Worm (Caenorhabditis elegans) whole organism, L4 larva: Measurements from ENCODE around the gene F01D5.2.

Experiments
- F44E2.7 ChIP-seq: fragments of 200-800 bp; sonication (Bioruptor generic); IDR thresholded peaks from 2 replicates; pipeline ENCODE4 v2.1.2; 2022; ENCODE audit warnings: missing genetic modification characterization, missing compliant biosample characterization
- T20F7.1 ChIP-seq: fragments of 200-800 bp; sonication (Bioruptor generic); optimal IDR thresholded peaks from 2 replicates; lab custom pipeline; 2018; ENCODE audit warnings: mild to moderate bottlenecking, missing genetic modification characterization, missing compliant biosample characterization
- Y5F2A.4 ChIP-seq: fragments of 200-800 bp; sonication (Bioruptor generic); optimal IDR thresholded peaks from 2 replicates; lab custom pipeline; 2018; ENCODE audit warnings: mild to moderate bottlenecking, missing genetic modification characterization, missing compliant biosample characterization
- Y75B8A.6 ChIP-seq: fragments of 200-800 bp; sonication (Bioruptor generic); IDR thresholded peaks from 2 replicates; pipeline ENCODE4 v1.3.6; 2022; ENCODE audit warnings: missing genetic modification reagents, missing genetic modification characterization, missing compliant biosample characterization
- ZK337.2 ChIP-seq: fragments of 200-800 bp; sonication (Bioruptor generic); IDR thresholded peaks from 2 replicates; pipeline ENCODE4 v1.3.6; 2022; ENCODE audit warnings: missing genetic modification reagents, missing genetic modification characterization, missing compliant biosample characterization
- ZK546.5 ChIP-seq, 2 experiments: sonication (generic microtip); optimal IDR thresholded peaks; 2 replicates each; lab custom pipeline; 2017; ENCODE audit warnings: missing biosample characterization in 2 of 2, missing genetic modification characterization in 2 of 2
- aha-1 ChIP-seq: fragments of 150-350 bp; peaks from one replicate; lab custom pipeline; 2014; ENCODE audit warnings: missing biosample characterization, missing genetic modification characterization
- ceh-82 ChIP-seq: sonication (generic microtip); optimal IDR thresholded peaks from 2 replicates; lab custom pipeline; 2017; ENCODE audit warnings: missing biosample characterization, missing genetic modification characterization
- daf-12 ChIP-seq: fragments of 150-350 bp; optimal IDR thresholded peaks from 2 replicates; lab custom pipeline; 2014; ENCODE audit warnings: missing biosample characterization, missing genetic modification reagents, missing genetic modification characterization
- dmd-8 ChIP-seq: fragments of 200-800 bp; sonication (Bioruptor generic); IDR thresholded peaks from 2 replicates; pipeline ENCODE4 v1.3.6; 2022; ENCODE audit warnings: missing genetic modification characterization, missing compliant biosample characterization
- dpl-1 ChIP-seq: fragments of 150-350 bp; optimal IDR thresholded peaks from 2 replicates; lab custom pipeline; 2014; ENCODE audit warnings: missing biosample characterization, missing genetic modification reagents, missing genetic modification characterization
- duxl-1 ChIP-seq: sonication (generic microtip); optimal IDR thresholded peaks from 2 replicates; lab custom pipeline; 2016; ENCODE audit warnings: mild to moderate bottlenecking, missing genetic modification characterization, moderate library complexity, missing compliant biosample characterization; ENCODE audit not compliant: poor library complexity
- egl-27 ChIP-seq: sonication (generic microtip); optimal IDR thresholded peaks from 3 replicates; lab custom pipeline; 2017; ENCODE audit warnings: missing biosample characterization, missing genetic modification reagents, missing genetic modification characterization
- fkh-10 ChIP-seq: fragments of 150-350 bp; optimal IDR thresholded peaks from 2 replicates; lab custom pipeline; 2014; ENCODE audit warnings: missing biosample characterization, missing genetic modification reagents, missing genetic modification characterization
- fos-1 ChIP-seq: fragments of 150-350 bp; optimal IDR thresholded peaks from 2 replicates; lab custom pipeline; 2014; ENCODE audit warnings: missing biosample characterization, missing genetic modification characterization
- gei-8 ChIP-seq: fragments of 200-800 bp; sonication (Bioruptor generic); optimal IDR thresholded peaks from 2 replicates; lab custom pipeline; 2018; ENCODE audit warnings: mild to moderate bottlenecking, missing genetic modification characterization, missing compliant biosample characterization
- hif-1 ChIP-seq, 2 experiments: sonication (generic microtip); optimal IDR thresholded peaks; 2 replicates each; lab custom pipeline; 2016 to 2017; ENCODE audit warnings: missing compliant biosample characterization in 2 of 2, missing genetic modification characterization in 2 of 2, missing genetic modification reagents in 2 of 2, missing genotype in 2 of 2, mild to moderate bottlenecking in 1 of 2
- hlh-30 ChIP-seq: sonication (generic microtip); optimal IDR thresholded peaks from 2 replicates; lab custom pipeline; 2017; ENCODE audit warnings: antibody characterized with exemption, mild to moderate bottlenecking, missing genetic modification characterization, missing compliant biosample characterization; ENCODE audit not compliant: insufficient read depth
- jun-1 ChIP-seq: fragments of 150-350 bp; optimal IDR thresholded peaks from 2 replicates; lab custom pipeline; 2014; ENCODE audit warnings: missing biosample characterization, missing genetic modification reagents, missing genetic modification characterization
- lim-7 ChIP-seq: fragments of 200-800 bp; sonication (Bioruptor generic); IDR thresholded peaks from 2 replicates; pipeline ENCODE4 v1.3.6; 2022; ENCODE audit warnings: missing genetic modification characterization, missing compliant biosample characterization
- lin-13 ChIP-seq: fragments of 150-350 bp; optimal IDR thresholded peaks from 2 replicates; lab custom pipeline; 2014; ENCODE audit warnings: missing biosample characterization, missing genetic modification reagents, missing genetic modification characterization
- lir-3 ChIP-seq: sonication (generic microtip); optimal IDR thresholded peaks from 2 replicates; lab custom pipeline; 2016; ENCODE audit warnings: mild to moderate bottlenecking, missing genetic modification characterization, missing compliant biosample characterization
- lsy-2 ChIP-seq, 2 experiments: fragments of 150-350 bp in 1 of 2; sonication (generic microtip) in 1 of 2; optimal IDR thresholded peaks; 2 replicates each; lab custom pipeline; 2014 to 2017; ENCODE audit warnings: missing biosample characterization in 2 of 2, missing genetic modification characterization in 2 of 2
- mdl-1 ChIP-seq, 2 experiments: fragments of 150-350 bp in 1 of 2; sonication (generic microtip) in 1 of 2; optimal IDR thresholded peaks; 2 replicates each; lab custom pipeline; 2014 to 2017; ENCODE audit warnings: missing biosample characterization in 2 of 2, missing genetic modification characterization in 2 of 2
- mxl-3 ChIP-seq: fragments of 200-800 bp; sonication (Bioruptor generic); optimal IDR thresholded peaks from 2 replicates; lab custom pipeline; 2018; ENCODE audit warnings: mild to moderate bottlenecking, missing genetic modification characterization, missing compliant biosample characterization
- nhr-102 ChIP-seq: sonication (generic microtip); optimal IDR thresholded peaks from 2 replicates; lab custom pipeline; 2016; ENCODE audit warnings: mild to moderate bottlenecking, missing genetic modification characterization, moderate library complexity, missing compliant biosample characterization
- nhr-11 ChIP-seq: fragments of 150-350 bp; optimal IDR thresholded peaks from 2 replicates; lab custom pipeline; 2014; ENCODE audit warnings: missing biosample characterization, missing genetic modification characterization
- nhr-48 ChIP-seq: sonication (generic microtip); optimal IDR thresholded peaks from 2 replicates; lab custom pipeline; 2016; ENCODE audit warnings: mild to moderate bottlenecking, missing genetic modification characterization, missing compliant biosample characterization
- nhr-6 ChIP-seq: fragments of 150-350 bp; optimal IDR thresholded peaks from 2 replicates; lab custom pipeline; 2014; ENCODE audit warnings: missing biosample characterization, missing genetic modification characterization
- pha-4 ChIP-seq, 2 experiments: fragments of 150-350 bp in 1 of 2; fragments of 200-800 bp in 1 of 2; sonication (Bioruptor generic) in 1 of 2; IDR thresholded peaks in 1 of 2; optimal IDR thresholded peaks in 1 of 2; 2 replicates each; pipeline versions ENCODE4 v1.3.6 to Lab custom; 2014 to 2022; ENCODE audit warnings: missing genetic modification characterization in 2 of 2, missing genetic modification reagents in 2 of 2, missing biosample characterization in 1 of 2, missing compliant biosample characterization in 1 of 2
- skn-1 ChIP-seq: fragments of 150-350 bp; optimal IDR thresholded peaks from 2 replicates; lab custom pipeline; 2014; ENCODE audit warnings: missing biosample characterization, missing genetic modification characterization
- snpc-1.2 ChIP-seq: fragments of 200-800 bp; sonication (Bioruptor generic); IDR thresholded peaks from 2 replicates; pipeline ENCODE4 v1.3.6; 2022; ENCODE audit warnings: missing genetic modification reagents, missing genetic modification characterization, missing compliant biosample characterization
- snpc-4 ChIP-seq: fragments of 150-350 bp; optimal IDR thresholded peaks from 2 replicates; lab custom pipeline; 2014; ENCODE audit warnings: missing biosample characterization, missing genetic modification characterization
- spr-1 ChIP-seq: sonication (generic microtip); optimal IDR thresholded peaks from 2 replicates; lab custom pipeline; 2016; ENCODE audit warnings: mild to moderate bottlenecking, missing genetic modification characterization, missing compliant biosample characterization
- spr-3 ChIP-seq: fragments of 200-800 bp; sonication (Bioruptor generic); optimal IDR thresholded peaks from 2 replicates; lab custom pipeline; 2018; ENCODE audit warnings: mild to moderate bottlenecking, missing genetic modification characterization, missing compliant biosample characterization
- tag-97 ChIP-seq: fragments of 200-800 bp; sonication (Bioruptor generic); IDR thresholded peaks from 2 replicates; pipeline ENCODE4 v1.3.6; 2022; ENCODE audit warnings: missing genetic modification characterization, missing compliant biosample characterization
- vab-7 ChIP-seq: fragments of 200-800 bp; sonication (Bioruptor generic); IDR thresholded peaks from 2 replicates; pipeline ENCODE4 v1.3.6; 2022; ENCODE audit warnings: missing genetic modification reagents, missing genetic modification characterization, missing compliant biosample characterization
- zag-1 ChIP-seq: fragments of 150-350 bp; optimal IDR thresholded peaks from 2 replicates; lab custom pipeline; 2014; ENCODE audit warnings: missing biosample characterization, missing genetic modification characterization
- zfp-3 ChIP-seq: fragments of 200-800 bp; sonication (Bioruptor generic); conservative IDR thresholded peaks from 2 replicates; pipeline ENCODE4 v1.3.6; 2022; ENCODE audit warnings: missing genetic modification reagents, missing genetic modification characterization, missing compliant biosample characterization
- zip-11 ChIP-seq: fragments of 200-800 bp; sonication (Bioruptor generic); IDR thresholded peaks from 2 replicates; pipeline ENCODE4 v1.3.6; 2022; ENCODE audit warnings: missing genetic modification characterization, missing compliant biosample characterization
- ztf-11 ChIP-seq: fragments of 150-350 bp; optimal IDR thresholded peaks from 2 replicates; lab custom pipeline; 2014; ENCODE audit warnings: missing biosample characterization, missing genetic modification characterization

F01D5.2 gene

DNA sequence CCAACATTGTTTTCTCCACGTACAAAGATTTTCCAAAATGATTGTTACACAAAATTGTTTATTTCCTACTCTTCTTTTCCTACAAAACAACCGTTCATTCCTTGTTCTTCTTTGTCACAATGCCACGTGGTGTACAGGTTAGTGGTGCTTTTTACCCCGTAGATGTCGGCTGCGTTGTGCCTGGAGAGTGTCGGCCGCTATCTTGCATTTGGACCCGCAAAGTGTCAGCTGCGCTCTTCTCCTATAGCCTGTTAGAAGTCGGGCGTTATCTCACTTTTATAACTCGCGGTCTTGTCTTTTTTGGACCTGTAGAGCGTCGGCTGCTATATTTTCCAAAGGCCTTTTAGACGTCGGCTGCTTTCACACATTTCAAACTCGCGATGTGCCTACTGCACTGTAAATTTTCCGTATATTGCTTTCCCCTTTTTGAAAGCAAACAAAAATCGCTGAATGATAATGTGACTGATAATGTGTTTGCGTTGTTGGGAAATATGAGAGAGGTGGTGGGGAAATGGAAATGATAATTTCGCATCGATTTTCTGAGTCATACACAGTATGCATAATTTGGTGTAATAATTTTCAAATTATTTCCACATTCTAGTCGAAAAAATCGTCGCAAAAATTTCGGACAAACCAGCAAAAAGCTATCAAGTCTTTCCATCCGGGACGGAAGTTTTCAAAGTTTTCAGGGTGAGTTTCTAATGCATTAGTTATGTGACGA is 12.0 kb upstream of the F01D5.2 start, which contains the start of gene F01D5.8 (continued):
- no peak for TF ChIP-seq lim-7 (GFP tag; lab: Robert Waterston, UW)
- no peak for TF ChIP-seq nhr-48 (tag; lab: Kevin White, UChicago)
- TF ChIP-seq zag-1 (tag; lab: Kevin White, UChicago): no peak
- no peak for TF ChIP-seq gei-8 (GFP tag; lab: Kevin White, UChicago)
- TF ChIP-seq snpc-1.2 (GFP tag; lab: Robert Waterston, UW): no peak
- 0 out of 2 replicates have a peak, but pooled peaks have one; percentile 18 for TF ChIP-seq zfp-3
- TF ChIP-seq tag-97 (GFP tag; lab: Robert Waterston, UW): no peak
- TF ChIP-seq dmd-8: no peak
- TF ChIP-seq lir-3 (tag; lab: Kevin White, UChicago): no peak
- TF ChIP-seq Y75B8A.6 (GFP tag; lab: Robert Waterston, UW): no peak
- no peak for TF ChIP-seq hif-1 (tag; optimal IDR thresholded peaks at IDR 0.05; lab: Kevin White, UChicago)
- TF ChIP-seq lin-13 (GFP tag; lab: Kevin White, UChicago): peak; percentile 63
- TF ChIP-seq ztf-11 (tag; lab: Kevin White, UChicago): no peak
- no peak for TF ChIP-seq duxl-1 (tag; lab: Kevin White, UChicago)
- no peak for TF ChIP-seq nhr-102 (tag; lab: Kevin White, UChicago)
- TF ChIP-seq daf-12 (tag; lab: Kevin White, UChicago): no peak
- no peak for TF ChIP-seq skn-1 (tag; lab: Kevin White, UChicago)
- no peak for TF ChIP-seq T20F7.1 (GFP tag; lab: Kevin White, UChicago)
- TF ChIP-seq ZK337.2 (GFP tag; lab: Robert Waterston, UW): no peak
- no peak for TF ChIP-seq spr-3 (GFP tag; lab: Kevin White, UChicago)
- TF ChIP-seq lsy-2 (tag; optimal IDR thresholded peaks at IDR 0.05; lab: Kevin White, UChicago): no peak
- TF ChIP-seq spr-1 (tag; lab: Kevin White, UChicago): no peak
- TF ChIP-seq, all 104 proteins: peak for 11

DNA sequence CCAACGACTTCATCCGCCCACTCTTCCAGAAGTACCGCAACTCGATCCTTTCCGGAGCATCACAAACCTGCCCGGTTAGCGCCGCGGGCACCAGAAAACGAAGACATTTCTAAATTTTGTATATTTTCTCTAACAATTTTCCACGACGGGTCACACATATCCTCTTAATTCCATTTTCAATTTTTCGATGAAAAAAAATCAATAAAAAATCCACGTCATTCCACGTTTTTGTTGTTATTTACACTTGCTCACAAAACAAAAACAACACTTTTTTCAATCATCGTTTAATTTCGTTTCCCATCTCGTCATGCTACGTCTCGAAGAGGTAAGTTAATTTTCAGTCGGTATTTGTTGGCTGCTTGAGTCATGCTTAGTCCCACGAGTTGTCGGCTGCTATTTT is 9.5 kb upstream of the F01D5.2 start, which contains the start of gene F01D5.7:
TSS of gene F01D5.7 (plus strand) at position 301 of the 400 bp plus-strand sequence.
- TF ChIP-seq fkh-10: no peak
- TF ChIP-seq fos-1 (tag; lab: Kevin White, UChicago): no peak
- no peak for TF ChIP-seq snpc-4
- TF ChIP-seq mdl-1 (tag; optimal IDR thresholded peaks at IDR 0.05; lab: Kevin White, UChicago): no peak
- TF ChIP-seq lsy-2 (tag; optimal IDR thresholded peaks at IDR 0.05; lab: Kevin White, UChicago): no peak
- TF ChIP-seq pha-4 (GFP tag; IDR thresholded peaks at IDR 0.05; lab: Robert Waterston, UW): no peak
- no peak for TF ChIP-seq pha-4 (tag; optimal IDR thresholded peaks at IDR 0.05; lab: Kevin White, UChicago)
- TF ChIP-seq egl-27 (tag; lab: Kevin White, UChicago): no peak
- TF ChIP-seq mxl-3: no peak
- no peak for TF ChIP-seq zip-11 (GFP tag; lab: Robert Waterston, UW)
- TF ChIP-seq zag-1 (tag; lab: Kevin White, UChicago): no peak
- TF ChIP-seq lim-7 (GFP tag; lab: Robert Waterston, UW): no peak
- TF ChIP-seq, all 104 proteins: peak for 0

DNA sequence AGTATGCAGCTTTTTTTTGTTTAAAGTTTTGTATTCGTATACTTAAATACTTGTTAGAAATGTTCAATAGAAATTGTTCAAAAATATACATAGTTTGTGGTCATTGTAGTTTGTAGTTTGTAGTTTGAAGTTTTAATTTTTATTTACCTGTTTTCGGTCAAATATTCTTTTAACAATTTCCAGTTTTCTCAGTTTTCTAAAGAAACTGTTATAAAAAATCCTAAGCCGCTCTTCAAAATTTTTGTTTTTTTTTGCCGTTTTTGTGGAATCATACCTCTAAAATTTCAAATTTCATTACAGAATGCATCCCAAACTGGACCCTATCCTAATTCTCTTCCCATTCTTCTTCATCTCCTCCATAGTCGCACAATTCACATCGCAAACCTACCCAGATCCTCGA is 7.3 kb upstream of the F01D5.2 start, which contains the start of gene F01D5.6:
TSS of gene F01D5.6 (plus strand) at position 301 of the 400 bp plus-strand sequence.
- TF ChIP-seq mdl-1 (tag; optimal IDR thresholded peaks at IDR 0.05; lab: Kevin White, UChicago) (no peak), ZK546.5 (tag; optimal IDR thresholded peaks at IDR 0.05; lab: Kevin White, UChicago) (no peak), ceh-82 (tag; lab: Kevin White, UChicago) (no peak), F44E2.7 (GFP tag; lab: Robert Waterston, UW) (no peak), pha-4 (GFP tag; IDR thresholded peaks at IDR 0.05; lab: Robert Waterston, UW) (no peak), pha-4 (tag; optimal IDR thresholded peaks at IDR 0.05; lab: Kevin White, UChicago) (no peak), dpl-1 (GFP tag; lab: Kevin White, UChicago) (no peak), hif-1 (tag; optimal IDR thresholded peaks at IDR 0.05; lab: Kevin White, UChicago) (no peak), aha-1 (tag; lab: Kevin White, UChicago) (no peak), Y5F2A.4 (no peak), hlh-30 (tag; lab: Kevin White, UChicago) (no peak), duxl-1 (tag; lab: Kevin White, UChicago) (no peak), nhr-11 (tag; lab: Kevin White, UChicago) (no peak), jun-1 (tag; lab: Kevin White, UChicago) (no peak), spr-3 (GFP tag; lab: Kevin White, UChicago) (no peak), vab-7 (GFP tag; lab: Robert Waterston, UW) (no peak), nhr-6 (tag; lab: Kevin White, UChicago) (no peak)
